Fruit fly (Drosophila melanogaster) whole organism, adult: ENCODE data around the gene CG12523.

Source experiments
- CG11617 ChIP-seq: fragments of 200-800 bp; sonication (Bioruptor generic); optimal IDR thresholded peaks from 2 replicates; lab custom pipeline; 2017; ENCODE audit warnings: mild to moderate bottlenecking, missing biosample characterization, missing genetic modification reagents, missing genetic modification characterization
- CG12768 ChIP-seq: fragments of 200-800 bp; sonication (Bioruptor generic); optimal IDR thresholded peaks from 2 replicates; lab custom pipeline; 2017; ENCODE audit warnings: missing biosample characterization, missing genetic modification characterization, mild to moderate bottlenecking, moderate library complexity, missing genetic modification reagents
- CG14711 ChIP-seq: fragments of 200-800 bp; sonication (Bioruptor generic); optimal IDR thresholded peaks from 2 replicates; lab custom pipeline; 2018; ENCODE audit warnings: missing biosample characterization, mild to moderate bottlenecking, missing genetic modification characterization, moderate library complexity
- CG1620 ChIP-seq: fragments of 200-800 bp; sonication (Bioruptor generic); optimal IDR thresholded peaks from 2 replicates; lab custom pipeline; 2016; ENCODE audit warnings: missing biosample characterization, missing genetic modification characterization
- CG33017 ChIP-seq: fragments of 200-800 bp; sonication (Bioruptor generic); optimal IDR thresholded peaks from 2 replicates; lab custom pipeline; 2018; ENCODE audit warnings: missing biosample characterization, mild to moderate bottlenecking, missing genetic modification characterization, moderate library complexity
- CG5204 ChIP-seq: fragments of 200-800 bp; sonication (Bioruptor generic); optimal IDR thresholded peaks from 2 replicates; lab custom pipeline; 2016; ENCODE audit warnings: missing biosample characterization, missing genetic modification characterization
- CG7045 ChIP-seq: fragments of 200-800 bp; sonication (Bioruptor generic); optimal IDR thresholded peaks from 2 replicates; lab custom pipeline; 2017; ENCODE audit warnings: missing biosample characterization, mild to moderate bottlenecking, missing genetic modification characterization
- CG7101 ChIP-seq: fragments of 200-800 bp; sonication (Bioruptor generic); optimal IDR thresholded peaks from 2 replicates; lab custom pipeline; 2018; ENCODE audit warnings: missing biosample characterization, mild to moderate bottlenecking, missing genetic modification characterization, moderate library complexity
- Crg-1 ChIP-seq: fragments of 200-800 bp; sonication (Bioruptor generic); optimal IDR thresholded peaks from 2 replicates; lab custom pipeline; 2016; ENCODE audit warnings: missing biosample characterization, missing genetic modification characterization
- Mnt ChIP-seq: fragments of 200-800 bp; sonication (Bioruptor generic); optimal IDR thresholded peaks from 2 replicates; lab custom pipeline; 2016; ENCODE audit warnings: missing biosample characterization, mild to moderate bottlenecking, missing genetic modification characterization
- bab1 ChIP-seq: fragments of 200-800 bp; sonication (Bioruptor generic); optimal IDR thresholded peaks from 3 replicates; lab custom pipeline; 2019; ENCODE audit warnings: missing biosample characterization, mild to moderate bottlenecking, missing genetic modification characterization, moderate library complexity
- cic ChIP-seq: fragments of 200-800 bp; sonication (Bioruptor generic); optimal IDR thresholded peaks from 2 replicates; lab custom pipeline; 2017; ENCODE audit warnings: missing biosample characterization, mild to moderate bottlenecking, missing genetic modification characterization, moderate library complexity
- cnc ChIP-seq, 2 experiments: fragments of >200 bp; optimal IDR thresholded peaks; 2 replicates each; lab custom pipeline; 2017
- kay ChIP-seq: fragments of 200-800 bp; sonication (Bioruptor generic); peaks from one replicate; lab custom pipeline; 2016; ENCODE audit warnings: missing biosample characterization, missing genetic modification characterization, borderline replicate concordance
- ovo ChIP-seq: fragments of 200-800 bp; sonication (Bioruptor generic); optimal IDR thresholded peaks from 2 replicates; lab custom pipeline; 2016; ENCODE audit warnings: missing biosample characterization, missing genetic modification characterization
- pad ChIP-seq: fragments of 200-800 bp; sonication (Bioruptor generic); optimal IDR thresholded peaks from 3 replicates; lab custom pipeline; 2017; ENCODE audit warnings: missing biosample characterization, missing genetic modification characterization, mild to moderate bottlenecking, moderate library complexity, missing genetic modification reagents
- tj ChIP-seq: fragments of 200-800 bp; sonication (Bioruptor generic); optimal IDR thresholded peaks from 3 replicates; lab custom pipeline; 2017; ENCODE audit warnings: missing biosample characterization, mild to moderate bottlenecking, missing genetic modification characterization, moderate library complexity
- toe ChIP-seq: fragments of 200-800 bp; sonication (Bioruptor generic); optimal IDR thresholded peaks from 2 replicates; lab custom pipeline; 2016; ENCODE audit warnings: missing biosample characterization, missing genetic modification characterization

CG12523 gene

DNA sequence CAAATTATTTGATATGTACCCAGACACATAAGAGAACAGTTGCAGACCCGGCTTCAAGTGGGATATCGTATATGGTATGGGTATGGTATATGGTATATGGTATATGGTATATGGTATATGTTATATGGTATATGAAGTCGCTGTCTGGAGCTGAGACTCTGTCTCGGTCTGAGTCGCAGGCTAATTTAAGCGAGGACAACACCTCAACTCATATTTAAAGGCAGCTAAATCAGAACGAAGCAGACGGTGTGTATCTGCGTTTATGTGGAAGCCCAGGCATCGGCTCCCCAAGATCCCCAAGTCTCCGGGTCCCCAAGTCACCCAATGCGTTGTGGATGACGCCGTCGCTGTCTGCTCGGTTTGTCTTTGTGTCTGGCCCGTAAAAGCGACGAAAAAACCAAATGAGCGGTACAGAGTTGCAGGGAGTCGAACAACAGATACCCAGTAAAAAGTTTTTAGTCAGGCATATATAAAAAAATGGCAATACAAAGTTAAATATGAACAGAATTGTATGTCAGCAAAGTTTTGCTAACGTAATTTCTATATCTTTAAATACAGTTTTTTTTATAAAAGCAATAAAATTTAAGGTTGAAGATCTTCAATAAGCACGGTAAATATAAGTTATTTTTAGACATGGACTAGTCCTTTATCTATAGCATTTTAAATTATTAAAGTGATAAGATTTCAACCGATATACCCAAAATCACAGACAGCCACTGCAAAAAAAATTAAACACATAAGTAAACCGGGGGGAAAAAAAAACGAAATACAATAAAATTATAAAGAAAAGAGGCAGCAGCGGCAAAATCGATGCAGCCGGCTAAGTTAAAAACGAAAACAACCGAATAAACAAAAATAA lies 41.0 kb upstream of the CG12523 start:
- TF ChIP-seq CG7101 (tag; lab: Kevin White, UChicago) (peak; percentile 8), bab1 (GFP tag; lab: Kevin White, UChicago) (peak; percentile 77), tj (peak; percentile 48), Crg-1 (GFP tag; lab: Kevin White, UChicago) (no peak), CG5204 (GFP tag; lab: Kevin White, UChicago) (no peak), kay (GFP tag; lab: Kevin White, UChicago) (no peak)

- TF ChIP-seq CG7101 (tag; lab: Kevin White, UChicago) (no peak), tj (peak; percentile 11), CG11617 (GFP tag; lab: Kevin White, UChicago) (no peak)
Observed at dm6 chr3L:10760764-10761163, 40.2 kb upstream of the CG12523 start.

DNA sequence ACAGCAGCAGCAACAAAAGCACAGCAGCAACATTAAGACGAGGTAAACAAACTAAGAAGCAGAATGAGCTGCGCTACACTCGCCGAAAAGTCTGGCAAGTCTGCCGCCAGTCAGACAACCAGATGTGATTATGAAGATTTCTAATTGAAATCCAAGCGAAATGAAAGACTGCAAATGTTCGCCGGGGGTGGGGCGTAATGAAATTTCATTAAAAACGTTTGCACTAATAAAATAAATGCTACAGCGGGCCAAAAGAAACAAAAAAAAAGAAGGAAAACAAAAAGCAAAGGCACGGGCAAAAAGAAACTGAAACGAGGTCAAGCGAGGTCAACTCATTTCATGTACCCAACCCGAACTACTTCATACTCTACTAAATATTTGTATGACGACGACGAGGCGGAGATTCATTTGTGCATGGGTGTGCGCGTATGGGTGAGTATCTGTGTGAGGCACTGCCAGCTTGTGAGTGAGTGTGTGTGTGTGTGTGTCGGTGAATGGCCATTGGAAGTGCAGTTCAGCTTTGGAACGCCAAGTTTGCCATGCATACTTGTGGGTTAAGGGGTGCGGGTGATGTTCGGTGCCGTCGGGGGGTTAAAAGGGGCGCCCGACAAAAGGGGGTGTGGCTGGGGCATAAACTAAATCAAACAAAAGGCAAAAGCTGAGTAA lies 34.4 kb upstream of the CG12523 start:
- no peak for TF ChIP-seq CG14711 (tag; lab: Kevin White, UChicago)
- TF ChIP-seq CG5204 (GFP tag; lab: Kevin White, UChicago), result no peak
- no peak for TF ChIP-seq Mnt (GFP tag; lab: Kevin White, UChicago)
- no peak for TF ChIP-seq kay (GFP tag; lab: Kevin White, UChicago)
- no peak for TF ChIP-seq CG1620
- no peak for TF ChIP-seq Crg-1 (GFP tag; lab: Kevin White, UChicago)
- no peak for TF ChIP-seq CG7045
- TF ChIP-seq CG7101 (tag; lab: Kevin White, UChicago), result no peak
- TF ChIP-seq cnc (optimal IDR thresholded peaks at IDR 0.05; lab: Kevin White, UChicago), result no peak
- no peak for TF ChIP-seq CG33017 (tag; lab: Kevin White, UChicago)
- TF ChIP-seq tj, result no peak
- no peak for TF ChIP-seq CG12768 (GFP tag; lab: Kevin White, UChicago)
- no peak for TF ChIP-seq toe (GFP tag; lab: Kevin White, UChicago)
- TF ChIP-seq ovo (GFP tag; lab: Kevin White, UChicago), result no peak
- TF ChIP-seq CG11617 (GFP tag; lab: Kevin White, UChicago), result no peak

DNA sequence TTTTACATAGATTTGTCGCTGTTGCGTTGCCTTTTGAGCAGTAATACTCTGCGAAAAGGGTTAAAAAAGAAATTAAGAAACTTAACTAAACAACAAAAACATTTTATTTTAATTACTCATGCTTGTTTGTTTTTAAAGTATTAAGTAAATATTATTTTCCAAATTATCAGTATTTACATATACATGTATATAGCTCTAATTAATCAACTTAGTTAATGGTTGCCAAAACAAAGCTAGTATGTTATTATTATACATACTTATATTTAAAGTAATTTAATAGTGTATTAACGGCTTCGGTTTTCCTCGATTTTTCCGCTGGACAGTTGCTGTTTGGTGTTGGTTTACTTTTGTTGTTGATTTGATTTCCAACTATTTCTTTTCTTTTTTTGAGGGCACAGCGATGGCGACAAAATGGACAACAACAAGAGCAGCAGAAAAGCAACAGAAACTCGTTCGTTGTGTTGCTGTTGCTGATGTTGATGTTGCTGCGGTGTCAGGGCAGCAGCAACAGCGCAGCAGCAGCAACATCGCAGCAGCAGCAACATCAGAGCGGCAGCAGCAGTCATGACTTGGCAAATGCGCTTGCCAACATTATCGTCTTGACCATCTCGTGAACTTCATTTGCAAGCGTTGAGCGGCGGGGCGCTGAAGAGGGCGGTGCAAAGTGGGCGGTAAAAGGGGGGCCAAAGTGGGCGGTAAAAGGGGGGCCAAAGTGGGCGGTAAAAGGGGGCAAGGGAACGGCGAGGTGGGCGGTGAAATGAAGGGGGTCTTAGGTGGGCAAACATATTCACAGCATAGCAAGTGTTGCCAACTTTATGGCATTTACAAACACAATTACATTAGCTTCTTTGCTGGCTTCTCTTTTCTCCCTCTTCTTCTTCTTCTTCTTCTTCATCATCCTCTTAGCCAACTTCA lies 33.6 kb upstream of the CG12523 start:
- TF ChIP-seq cic, result no peak
- no peak for TF ChIP-seq pad (GFP tag; lab: Kevin White, UChicago)
- TF ChIP-seq kay (GFP tag; lab: Kevin White, UChicago), result no peak
- TF ChIP-seq tj, result no peak
- TF ChIP-seq ovo (GFP tag; lab: Kevin White, UChicago), result no peak
- no peak for TF ChIP-seq CG5204 (GFP tag; lab: Kevin White, UChicago)
- TF ChIP-seq CG1620, result no peak

dm6 chr3L:10769218-10770018 lies 31.6 kb upstream of the CG12523 start:
- no peak for TF ChIP-seq Crg-1 (GFP tag; lab: Kevin White, UChicago)

DNA sequence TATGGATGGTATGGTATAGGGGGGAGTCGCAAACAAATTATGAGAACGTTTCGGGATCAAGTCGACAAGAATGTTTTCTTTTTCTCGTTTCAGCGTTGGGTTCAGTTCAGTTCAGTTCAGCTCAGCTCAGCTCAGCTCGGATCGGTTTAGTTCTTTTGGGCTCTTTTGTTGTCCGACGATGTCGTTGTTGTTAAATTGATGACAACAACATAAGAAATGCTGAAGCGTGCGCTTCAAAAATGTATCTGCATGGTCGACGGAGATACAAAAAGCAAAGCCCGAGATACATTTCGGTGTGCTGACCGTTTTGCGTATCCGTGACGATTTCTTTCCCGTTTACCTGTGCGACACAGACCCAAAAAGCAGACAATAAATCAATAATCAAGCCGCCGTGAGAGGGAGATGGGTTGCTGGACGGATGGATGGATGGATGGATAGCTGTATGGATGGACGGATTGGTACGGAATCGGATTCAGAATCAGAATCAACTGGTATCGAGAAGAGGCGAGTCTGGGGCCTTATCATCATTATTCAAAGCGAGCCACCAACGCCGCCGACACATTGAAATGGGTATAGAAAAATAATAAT lies 29.3 kb upstream of the CG12523 start, which contains the start of gene CG43245:
Gene CG43245 (plus strand): TSS at position 310 of the 588 bp plus-strand sequence.
- no peak for TF ChIP-seq CG12768 (GFP tag; lab: Kevin White, UChicago)
- no peak for TF ChIP-seq CG7101 (tag; lab: Kevin White, UChicago)
- TF ChIP-seq CG14711 (tag; lab: Kevin White, UChicago), result no peak
- no peak for TF ChIP-seq kay (GFP tag; lab: Kevin White, UChicago)
- no peak for TF ChIP-seq CG7045
- no peak for TF ChIP-seq ovo (GFP tag; lab: Kevin White, UChicago)
